Fruit fly (Drosophila melanogaster) whole organism, adult: Measurements from ENCODE around the gene CG15594.

Source experiments
- CG11617 ChIP-seq: fragments of 200-800 bp; sonication (Bioruptor generic); optimal IDR thresholded peaks from 2 replicates; lab custom pipeline; 2017; ENCODE audit warnings: mild to moderate bottlenecking, missing biosample characterization, missing genetic modification reagents, missing genetic modification characterization
- CG1620 ChIP-seq: fragments of 200-800 bp; sonication (Bioruptor generic); optimal IDR thresholded peaks from 2 replicates; lab custom pipeline; 2016; ENCODE audit warnings: missing biosample characterization, missing genetic modification characterization
- CG33017 ChIP-seq: fragments of 200-800 bp; sonication (Bioruptor generic); optimal IDR thresholded peaks from 2 replicates; lab custom pipeline; 2018; ENCODE audit warnings: missing biosample characterization, mild to moderate bottlenecking, missing genetic modification characterization, moderate library complexity
- CG7101 ChIP-seq: fragments of 200-800 bp; sonication (Bioruptor generic); optimal IDR thresholded peaks from 2 replicates; lab custom pipeline; 2018; ENCODE audit warnings: missing biosample characterization, mild to moderate bottlenecking, missing genetic modification characterization, moderate library complexity
- Hr96 ChIP-seq: fragments of 200-800 bp; sonication (Bioruptor generic); optimal IDR thresholded peaks from 2 replicates; lab custom pipeline; 2016; ENCODE audit warnings: missing biosample characterization, missing genetic modification characterization
- cnc ChIP-seq, 2 experiments: fragments of >200 bp; optimal IDR thresholded peaks; 2 replicates each; lab custom pipeline; 2017
- kay ChIP-seq: fragments of 200-800 bp; sonication (Bioruptor generic); peaks from one replicate; lab custom pipeline; 2016; ENCODE audit warnings: missing biosample characterization, missing genetic modification characterization, borderline replicate concordance
- ovo ChIP-seq: fragments of 200-800 bp; sonication (Bioruptor generic); optimal IDR thresholded peaks from 2 replicates; lab custom pipeline; 2016; ENCODE audit warnings: missing biosample characterization, missing genetic modification characterization
- pad ChIP-seq: fragments of 200-800 bp; sonication (Bioruptor generic); optimal IDR thresholded peaks from 3 replicates; lab custom pipeline; 2017; ENCODE audit warnings: missing biosample characterization, missing genetic modification characterization, mild to moderate bottlenecking, moderate library complexity, missing genetic modification reagents
- tj ChIP-seq: fragments of 200-800 bp; sonication (Bioruptor generic); optimal IDR thresholded peaks from 3 replicates; lab custom pipeline; 2017; ENCODE audit warnings: missing biosample characterization, mild to moderate bottlenecking, missing genetic modification characterization, moderate library complexity
- toe ChIP-seq: fragments of 200-800 bp; sonication (Bioruptor generic); optimal IDR thresholded peaks from 2 replicates; lab custom pipeline; 2016; ENCODE audit warnings: missing biosample characterization, missing genetic modification characterization

- TF ChIP-seq kay (no peak), toe (no peak), CG33017 (tag; lab: Kevin White, UChicago) (no peak), CG11617 (no peak), tj (no peak), CG7101 (tag; lab: Kevin White, UChicago) (no peak), CG1620 (GFP tag; lab: Kevin White, UChicago) (no peak), pad (GFP tag; lab: Kevin White, UChicago) (no peak), cnc (optimal IDR thresholded peaks at IDR 0.05; lab: Kevin White, UChicago) (no peak), Hr96 (GFP tag; lab: Kevin White, UChicago) (no peak), ovo (no peak)
These were observed 33.1 kb upstream of the CG15594 start for dm6 chr3R:6254438-6254837.
